Fruit fly (Drosophila melanogaster) Kc167 (cell line): ENCODE data around the gene CG2975.

Source experiments
- Myc ChIP-seq: fragments of >200 bp; optimal IDR thresholded peaks from 2 replicates; lab custom pipeline; 2017; ENCODE audit warnings: missing external identifiers
- h ChIP-seq: fragments of >200 bp; optimal IDR thresholded peaks from 3 replicates; lab custom pipeline; 2018; ENCODE audit warnings: missing external identifiers
- insv ChIP-seq: fragments of >200 bp; optimal IDR thresholded peaks from 3 replicates; lab custom pipeline; 2018; ENCODE audit warnings: missing external identifiers
- psq ChIP-seq: fragments of >200 bp; optimal IDR thresholded peaks from 2 replicates; lab custom pipeline; 2017; ENCODE audit warnings: missing external identifiers
- ttk ChIP-seq: sonication (Bioruptor generic); optimal IDR thresholded peaks from 2 replicates; lab custom pipeline; 2017; ENCODE audit warnings: missing external identifiers

DNA sequence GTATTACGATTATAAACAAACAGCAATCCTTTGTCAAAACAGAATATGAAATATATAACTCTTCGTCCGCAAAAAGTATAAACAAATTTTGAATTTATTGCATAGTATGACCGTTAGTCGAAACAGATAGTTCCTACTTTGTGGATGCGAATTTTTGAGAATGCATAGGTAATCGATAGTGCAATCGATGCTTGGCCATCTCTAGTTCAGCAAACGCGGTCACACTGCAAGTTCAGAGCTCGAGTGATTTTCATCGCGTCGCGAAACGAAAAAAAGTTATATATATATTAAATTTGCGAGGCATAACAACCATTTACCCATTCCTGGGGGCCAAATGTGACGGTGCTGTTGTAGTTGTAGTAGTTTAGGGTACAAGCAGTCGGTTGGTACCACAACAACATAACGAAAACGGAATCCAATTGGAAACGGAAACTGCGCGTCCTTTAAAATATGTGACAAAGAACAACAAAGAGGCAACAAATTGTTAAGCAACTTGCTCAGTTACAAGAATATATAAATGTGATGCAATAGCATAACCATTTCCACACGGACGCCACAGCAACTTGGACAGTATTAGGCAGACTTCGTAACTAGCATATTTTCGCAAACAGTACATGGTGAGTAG is 17.1 kb downstream of the CG2975 start, which contains the start of gene CG2991:
- no peak for TF ChIP-seq psq (lab: Kevin White, UChicago)
- no peak for TF ChIP-seq Myc
- no peak for TF ChIP-seq ttk (lab: Kevin White, UChicago)
- TF ChIP-seq h (lab: Kevin White, UChicago), result no peak
- no peak for TF ChIP-seq insv (lab: Kevin White, UChicago)
